Worm (Caenorhabditis elegans) whole organism, young adult: Measurements from ENCODE around the gene nhr-108.

Source experiments
- akir-1 ChIP-seq: fragments of 200-800 bp; sonication (Bioruptor generic); optimal IDR thresholded peaks from 2 replicates; lab custom pipeline; 2018; ENCODE audit warnings: mild to moderate bottlenecking, missing genetic modification characterization, moderate library complexity, missing compliant biosample characterization
- ama-1 ChIP-seq, 3 experiments: fragments of 150-350 bp in 1 of 3; sonication (generic microtip) in 2 of 3; optimal IDR thresholded peaks; 2 replicates each; lab custom pipeline; 2014 to 2018; ENCODE audit warnings: missing biosample characterization in 2 of 3, missing genetic modification characterization in 2 of 3, missing genetic modification reagents in 2 of 3
- aptf-3 ChIP-seq: fragments of 200-800 bp; sonication (Bioruptor generic); IDR thresholded peaks from 2 replicates; pipeline ENCODE4 v1.3.6; 2022; ENCODE audit warnings: missing genetic modification characterization, missing compliant biosample characterization
- him-1 ChIP-seq: sonication (generic microtip); optimal IDR thresholded peaks from 2 replicates; lab custom pipeline; 2016; ENCODE audit warnings: missing genotype, missing genetic modification reagents, missing genetic modification characterization, missing compliant biosample characterization
- hlh-12 ChIP-seq: sonication (generic microtip); optimal IDR thresholded peaks from 2 replicates; lab custom pipeline; 2016; ENCODE audit warnings: missing genetic modification characterization, missing compliant biosample characterization
- hsf-1 ChIP-seq: fragments of 200-800 bp; sonication (Bioruptor generic); IDR thresholded peaks from 2 replicates; pipeline ENCODE4 v1.3.6; 2022; ENCODE audit warnings: missing genetic modification reagents, missing genetic modification characterization, missing compliant biosample characterization
- nhr-179 ChIP-seq: sonication (generic microtip); optimal IDR thresholded peaks from 2 replicates; lab custom pipeline; 2016; ENCODE audit warnings: mild to moderate bottlenecking, missing genetic modification characterization, missing compliant biosample characterization
- pha-4 ChIP-seq: fragments of 150-350 bp; sonication (generic microtip); optimal IDR thresholded peaks from 2 replicates; lab custom pipeline; 2014; ENCODE audit warnings: missing biosample characterization, missing genetic modification reagents, missing genetic modification characterization
- unc-130 ChIP-seq: sonication (generic microtip); optimal IDR thresholded peaks from 2 replicates; lab custom pipeline; 2016; ENCODE audit warnings: missing genetic modification reagents, missing genetic modification characterization, missing compliant biosample characterization

ce11 chrV:15954932-15955331 is 30.7 kb upstream of the nhr-108 start, which contains the start of gene srw-57:
- no peak for TF ChIP-seq hsf-1 (GFP tag; lab: Robert Waterston, UW)
- no peak for TF ChIP-seq him-1 (tag; lab: Kevin White, UChicago)
- TF ChIP-seq pha-4, result no peak
- TF ChIP-seq unc-130 (GFP tag; lab: Kevin White, UChicago), result no peak
- TF ChIP-seq akir-1 (GFP tag; lab: Kevin White, UChicago), result no peak
- no peak for TF ChIP-seq ama-1 (optimal IDR thresholded peaks at IDR 0.05; lab: Kevin White, UChicago)
- TF ChIP-seq ama-1 (GFP tag; optimal IDR thresholded peaks at IDR 0.05; lab: Kevin White, UChicago), result no peak
- TF ChIP-seq hlh-12 (tag; lab: Kevin White, UChicago), result no peak
- no peak for TF ChIP-seq nhr-179
- no peak for TF ChIP-seq aptf-3 (GFP tag; lab: Robert Waterston, UW)
